Worm (Caenorhabditis elegans): Measurements from ENCODE around the gene rnf-121.

- TF ChIP-seq him-1 (tag; optimal IDR thresholded peaks at IDR 0.05) (no peak), W03F9.2 (tag; optimal IDR thresholded peaks at IDR 0.05) (no peak), dao-5 (tag; optimal IDR thresholded peaks at IDR 0.05) (no peak)
These were observed 17.5 kb downstream of the rnf-121 start, which contains the start of gene glod-4 for ce11 chrIII:4153299-4153698.

Measured in whole organism, L4/young adult.